Worm (Caenorhabditis elegans) whole organism, L4 larva: ENCODE data around the gene tsp-13.

Experiments
- ama-1 ChIP-seq: fragments of 150-350 bp; optimal IDR thresholded peaks from 2 replicates; lab custom pipeline; 2014; ENCODE audit warnings: inconsistent platforms, mixed read lengths
- hlh-11 ChIP-seq: fragments of 200-800 bp; sonication (Bioruptor generic); optimal IDR thresholded peaks from 2 replicates; lab custom pipeline; 2018; ENCODE audit warnings: mild to moderate bottlenecking, missing genetic modification characterization, missing compliant biosample characterization
- nhr-237 ChIP-seq: sonication (generic microtip); optimal IDR thresholded peaks from 2 replicates; lab custom pipeline; 2017; ENCODE audit warnings: missing biosample characterization, missing genetic modification characterization
- nhr-6 ChIP-seq: fragments of 150-350 bp; optimal IDR thresholded peaks from 2 replicates; lab custom pipeline; 2014; ENCODE audit warnings: missing biosample characterization, missing genetic modification characterization
- nhr-76 ChIP-seq: fragments of 150-350 bp; optimal IDR thresholded peaks from 2 replicates; lab custom pipeline; 2014; ENCODE audit warnings: missing biosample characterization, missing genetic modification characterization
- nhr-77 ChIP-seq: fragments of 150-350 bp; optimal IDR thresholded peaks from 2 replicates; lab custom pipeline; 2014; ENCODE audit warnings: missing biosample characterization, missing genetic modification characterization

ce11 chrV:19119260-19119659, 34.6 kb upstream of the tsp-13 start, which contains the start of gene Y39B6A.13:
- no peak for TF ChIP-seq nhr-76 (tag; lab: Kevin White, UChicago)
- TF ChIP-seq nhr-237 (tag; lab: Kevin White, UChicago), result no peak
- TF ChIP-seq nhr-77 (tag; lab: Kevin White, UChicago), result no peak
- TF ChIP-seq hlh-11 (tag; lab: Kevin White, UChicago), result no peak
- TF ChIP-seq ama-1 (lab: Kevin White, UChicago), result no peak
- TF ChIP-seq nhr-6 (tag; lab: Kevin White, UChicago), result no peak
